Worm (Caenorhabditis elegans) whole organism, young adult: Measurements from ENCODE around the gene F44E5.2.

ENCODE experiments used
- B0035.1 ChIP-seq: sonication (generic microtip); optimal IDR thresholded peaks from 2 replicates; lab custom pipeline; 2016; ENCODE audit warnings: missing genetic modification characterization, mild to moderate bottlenecking, missing compliant biosample characterization, missing genotype, missing genetic modification reagents
- B0261.1 ChIP-seq: sonication (generic microtip); optimal IDR thresholded peaks from 2 replicates; lab custom pipeline; 2016; ENCODE audit warnings: mild to moderate bottlenecking, missing genetic modification characterization, moderate library complexity, missing compliant biosample characterization
- C06A6.2 ChIP-seq: fragments of 200-800 bp; sonication (Bioruptor generic); conservative IDR thresholded peaks from 2 replicates; pipeline ENCODE4 v1.3.6; 2022; ENCODE audit warnings: missing genetic modification characterization, missing compliant biosample characterization
- C17E4.6 ChIP-seq: fragments of 200-800 bp; sonication (Bioruptor generic); IDR thresholded peaks from 2 replicates; pipeline ENCODE4 v1.3.6; 2022; ENCODE audit warnings: missing genetic modification reagents, missing genetic modification characterization, missing compliant biosample characterization
- D2030.7 ChIP-seq: fragments of 200-800 bp; sonication (Bioruptor generic); IDR thresholded peaks from 2 replicates; pipeline ENCODE4 v1.3.6; 2022; ENCODE audit warnings: missing genetic modification reagents, missing genetic modification characterization, missing compliant biosample characterization
- F22D6.2 ChIP-seq: sonication (generic microtip); optimal IDR thresholded peaks from 2 replicates; lab custom pipeline; 2016; ENCODE audit warnings: mild to moderate bottlenecking, missing genetic modification characterization, missing compliant biosample characterization
- F57A8.1 ChIP-seq: fragments of 200-800 bp; sonication (Bioruptor generic); optimal IDR thresholded peaks from 2 replicates; lab custom pipeline; 2018; ENCODE audit warnings: mild to moderate bottlenecking, missing genetic modification characterization, moderate library complexity, missing compliant biosample characterization
- Y56A3A.18 ChIP-seq: fragments of 200-800 bp; sonication (Bioruptor generic); IDR thresholded peaks from 2 replicates; pipeline ENCODE4 v1.3.6; 2022; ENCODE audit warnings: missing genetic modification reagents, missing genetic modification characterization, missing compliant biosample characterization
- Y95B8A.8 ChIP-seq: fragments of 200-800 bp; sonication (Bioruptor generic); IDR thresholded peaks from 2 replicates; pipeline ENCODE4 v1.3.6; 2022; ENCODE audit warnings: missing genetic modification reagents, missing genetic modification characterization, missing compliant biosample characterization
- ZK185.1 ChIP-seq: sonication (generic microtip); optimal IDR thresholded peaks from 2 replicates; lab custom pipeline; 2016; ENCODE audit warnings: mild to moderate bottlenecking, missing genetic modification characterization, missing compliant biosample characterization; ENCODE audit not compliant: poor library complexity, severe bottlenecking
- aptf-3 ChIP-seq: fragments of 200-800 bp; sonication (Bioruptor generic); IDR thresholded peaks from 2 replicates; pipeline ENCODE4 v1.3.6; 2022; ENCODE audit warnings: missing genetic modification characterization, missing compliant biosample characterization
- attf-3 ChIP-seq: fragments of 200-800 bp; sonication (Bioruptor generic); conservative IDR thresholded peaks from 2 replicates; pipeline ENCODE4 v1.3.6; 2022; ENCODE audit warnings: missing genetic modification reagents, missing genetic modification characterization, missing compliant biosample characterization
- attf-5 ChIP-seq: fragments of 200-800 bp; sonication (Bioruptor generic); optimal IDR thresholded peaks from 2 replicates; lab custom pipeline; 2018; ENCODE audit warnings: mild to moderate bottlenecking, missing genetic modification characterization, missing compliant biosample characterization
- ceh-40 ChIP-seq: fragments of 200-800 bp; sonication (Bioruptor generic); IDR thresholded peaks from 2 replicates; pipeline ENCODE4 v1.3.6; 2022; ENCODE audit warnings: missing genetic modification characterization, missing compliant biosample characterization
- ceh-79 ChIP-seq: sonication (generic microtip); optimal IDR thresholded peaks from 2 replicates; lab custom pipeline; 2017; ENCODE audit warnings: mild to moderate bottlenecking, missing genetic modification characterization, missing compliant biosample characterization
- ceh-91 ChIP-seq: fragments of 200-800 bp; sonication (Bioruptor generic); IDR thresholded peaks from 2 replicates; pipeline ENCODE4 v1.3.6; 2022; ENCODE audit warnings: missing genetic modification reagents, missing genetic modification characterization, missing compliant biosample characterization
- die-1 ChIP-seq: sonication (generic microtip); optimal IDR thresholded peaks from 2 replicates; lab custom pipeline; 2016; ENCODE audit warnings: missing genotype, mild to moderate bottlenecking, missing genetic modification characterization, missing compliant biosample characterization
- dox-1 ChIP-seq: fragments of 200-800 bp; sonication (Bioruptor generic); IDR thresholded peaks from 2 replicates; pipeline ENCODE4 v1.3.6; 2022; ENCODE audit warnings: missing genetic modification reagents, missing genetic modification characterization, missing compliant biosample characterization
- dpff-1 ChIP-seq: sonication (generic microtip); optimal IDR thresholded peaks from 2 replicates; lab custom pipeline; 2017; ENCODE audit warnings: mild to moderate bottlenecking, missing genetic modification characterization, missing compliant biosample characterization
- ekl-4 ChIP-seq: fragments of 200-800 bp; sonication (Bioruptor generic); IDR thresholded peaks from 2 replicates; pipeline ENCODE4 v1.3.6; 2022; ENCODE audit warnings: missing genetic modification reagents, missing genetic modification characterization, missing compliant biosample characterization
- him-1 ChIP-seq: sonication (generic microtip); optimal IDR thresholded peaks from 2 replicates; lab custom pipeline; 2016; ENCODE audit warnings: missing genotype, missing genetic modification reagents, missing genetic modification characterization, missing compliant biosample characterization
- hsf-1 ChIP-seq: fragments of 200-800 bp; sonication (Bioruptor generic); IDR thresholded peaks from 2 replicates; pipeline ENCODE4 v1.3.6; 2022; ENCODE audit warnings: missing genetic modification reagents, missing genetic modification characterization, missing compliant biosample characterization
- lin-26 ChIP-seq: fragments of 200-800 bp; sonication (Bioruptor generic); IDR thresholded peaks from 2 replicates; pipeline ENCODE4 v1.3.6; 2022; ENCODE audit warnings: missing genetic modification reagents, missing genetic modification characterization, missing compliant biosample characterization
- lin-35 ChIP-seq, 3 experiments: fragments of 150-350 bp in 2 of 3; sonication (generic microtip) in 1 of 3; optimal IDR thresholded peaks; 2 replicates each; lab custom pipeline; 2014 to 2018; ENCODE audit warnings: missing biosample characterization in 3 of 3, missing genetic modification characterization in 3 of 3, missing genetic modification reagents in 3 of 3
- lsl-1 ChIP-seq: fragments of 200-800 bp; sonication (Bioruptor generic); optimal IDR thresholded peaks from 2 replicates; lab custom pipeline; 2018; ENCODE audit warnings: mild to moderate bottlenecking, missing genetic modification characterization, moderate library complexity, missing compliant biosample characterization
- lsy-27 ChIP-seq: sonication (generic microtip); optimal IDR thresholded peaks from 2 replicates; lab custom pipeline; 2017; ENCODE audit warnings: missing genetic modification characterization, mild to moderate bottlenecking, missing compliant biosample characterization, antibody characterized with exemption, missing genotype, borderline replicate concordance; ENCODE audit not compliant: insufficient read depth
- mcd-1 ChIP-seq: fragments of 200-800 bp; sonication (Bioruptor generic); IDR thresholded peaks from 2 replicates; pipeline ENCODE4 v1.3.6; 2022; ENCODE audit warnings: missing genetic modification reagents, missing genetic modification characterization, missing compliant biosample characterization
- mxl-1 ChIP-seq: sonication (generic microtip); optimal IDR thresholded peaks from 2 replicates; lab custom pipeline; 2016; ENCODE audit warnings: missing genetic modification characterization, missing compliant biosample characterization
- nfya-1 ChIP-seq: sonication (generic microtip); optimal IDR thresholded peaks from 2 replicates; lab custom pipeline; 2017; ENCODE audit warnings: antibody characterized with exemption, missing compliant biosample characterization, missing genetic modification characterization, borderline replicate concordance; ENCODE audit not compliant: insufficient read depth
- nfyb-1 ChIP-seq: fragments of 200-800 bp; sonication (Bioruptor generic); IDR thresholded peaks from 2 replicates; pipeline ENCODE4 v1.3.6; 2022; ENCODE audit warnings: missing genetic modification reagents, missing genetic modification characterization, missing compliant biosample characterization
- nhr-179 ChIP-seq: sonication (generic microtip); optimal IDR thresholded peaks from 2 replicates; lab custom pipeline; 2016; ENCODE audit warnings: mild to moderate bottlenecking, missing genetic modification characterization, missing compliant biosample characterization
- nhr-90 ChIP-seq: sonication (generic microtip); optimal IDR thresholded peaks from 2 replicates; lab custom pipeline; 2016; ENCODE audit warnings: missing genotype, mild to moderate bottlenecking, missing genetic modification characterization, missing compliant biosample characterization
- pha-4 ChIP-seq: fragments of 150-350 bp; sonication (generic microtip); optimal IDR thresholded peaks from 2 replicates; lab custom pipeline; 2014; ENCODE audit warnings: missing biosample characterization, missing genetic modification reagents, missing genetic modification characterization
- rcor-1 ChIP-seq: fragments of 200-800 bp; sonication (Bioruptor generic); IDR thresholded peaks from 2 replicates; pipeline ENCODE4 v1.3.6; 2022; ENCODE audit warnings: missing genetic modification reagents, missing genetic modification characterization, missing compliant biosample characterization
- rec-8 ChIP-seq, 2 experiments: sonication (generic microtip); optimal IDR thresholded peaks; 2 replicates each; lab custom pipeline; 2016; ENCODE audit warnings: mild to moderate bottlenecking in 2 of 2, missing genetic modification characterization in 2 of 2, missing genetic modification reagents in 2 of 2, missing genotype in 2 of 2, missing biosample characterization in 1 of 2, missing compliant biosample characterization in 1 of 2, moderate library complexity in 1 of 2
- repo-1 ChIP-seq: sonication (generic microtip); optimal IDR thresholded peaks from 2 replicates; lab custom pipeline; 2017; ENCODE audit warnings: mild to moderate bottlenecking, missing genetic modification characterization, missing compliant biosample characterization
- sdz-38 ChIP-seq: sonication (generic microtip); optimal IDR thresholded peaks from 2 replicates; lab custom pipeline; 2016; ENCODE audit warnings: missing genotype, missing genetic modification characterization, missing compliant biosample characterization
- unc-130 ChIP-seq: sonication (generic microtip); optimal IDR thresholded peaks from 2 replicates; lab custom pipeline; 2016; ENCODE audit warnings: missing genetic modification reagents, missing genetic modification characterization, missing compliant biosample characterization
- zfh-2 ChIP-seq: fragments of 200-800 bp; sonication (Bioruptor generic); conservative IDR thresholded peaks from 2 replicates; pipeline ENCODE4 v1.3.6; 2022; ENCODE audit warnings: missing genetic modification reagents, missing genetic modification characterization, missing compliant biosample characterization
- ztf-26 ChIP-seq: sonication (generic microtip); optimal IDR thresholded peaks from 2 replicates; lab custom pipeline; 2017; ENCODE audit warnings: missing genetic modification characterization, missing compliant biosample characterization
- ztf-28 ChIP-seq: fragments of 200-800 bp; sonication (Bioruptor generic); IDR thresholded peaks from 2 replicates; pipeline ENCODE4 v1.3.6; 2022; ENCODE audit warnings: missing genetic modification reagents, missing genetic modification characterization, missing compliant biosample characterization
- ztf-3 ChIP-seq: fragments of 200-800 bp; sonication (Bioruptor generic); optimal IDR thresholded peaks from 2 replicates; lab custom pipeline; 2018; ENCODE audit warnings: mild to moderate bottlenecking, missing genetic modification characterization, missing compliant biosample characterization

Gene F44E5.2

DNA sequence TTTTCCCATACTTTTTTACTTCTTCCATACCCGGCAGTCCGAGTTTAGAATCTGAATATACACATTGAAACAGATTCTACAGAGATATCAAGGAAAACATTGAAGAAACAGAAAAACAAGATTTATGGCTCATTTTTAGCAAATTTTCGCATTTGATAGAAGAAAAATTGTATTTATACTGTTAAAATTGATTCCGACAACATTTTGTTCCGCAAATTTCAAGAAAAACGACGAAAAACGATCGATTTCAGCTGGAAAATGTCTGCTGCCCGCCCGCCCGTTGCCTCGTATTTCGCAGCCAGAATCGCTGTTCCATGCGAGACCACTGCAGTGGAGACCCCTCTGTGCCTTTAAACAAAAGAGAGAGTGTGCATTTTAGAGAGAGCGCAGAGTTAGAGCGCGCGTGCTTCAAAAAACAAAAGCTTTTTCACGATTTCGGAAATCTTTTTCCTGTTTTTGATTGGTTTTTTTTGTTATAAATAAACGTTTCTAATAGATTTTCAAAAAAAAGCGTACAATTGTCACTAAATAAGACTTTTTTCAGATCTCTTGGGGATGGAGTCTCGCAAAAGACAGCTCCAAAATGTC is 11.4 kb downstream of the F44E5.2 start, which contains the start of the genes patr-1 and dna-2 (continued):
- TF ChIP-seq C17E4.6 (GFP tag; lab: Robert Waterston, UW) (no peak), ZK185.1 (no peak), him-1 (tag; lab: Kevin White, UChicago) (no peak), ekl-4 (GFP tag; lab: Robert Waterston, UW) (0 out of 2 replicates have a peak, but pooled peaks have one; percentile 8), attf-3 (GFP tag; lab: Robert Waterston, UW) (no peak), ceh-79 (tag; lab: Kevin White, UChicago) (no peak), Y95B8A.8 (GFP tag; lab: Robert Waterston, UW) (no peak), ztf-28 (no peak), F22D6.2 (tag; lab: Kevin White, UChicago) (no peak), aptf-3 (no peak), mxl-1 (tag; lab: Kevin White, UChicago) (no peak), F57A8.1 (no peak), B0261.1 (tag; lab: Kevin White, UChicago) (no peak), nhr-90 (tag; lab: Kevin White, UChicago) (no peak), nfya-1 (no peak), lsl-1 (GFP tag; lab: Kevin White, UChicago) (peak; percentile 65), repo-1 (tag; lab: Kevin White, UChicago) (no peak), attf-5 (GFP tag; lab: Kevin White, UChicago) (peak; percentile 70), C06A6.2 (GFP tag; lab: Robert Waterston, UW) (no peak), ceh-40 (no peak), rec-8 (tag; optimal IDR thresholded peaks at IDR 0.05; lab: Kevin White, UChicago) (no peak), mcd-1 (GFP tag; lab: Robert Waterston, UW) (peak; percentile 61), ceh-91 (GFP tag; lab: Robert Waterston, UW) (peak; percentile 69), Y56A3A.18 (GFP tag; lab: Robert Waterston, UW) (no peak), dpff-1 (tag; lab: Kevin White, UChicago) (no peak), sdz-38 (tag; lab: Kevin White, UChicago) (no peak), D2030.7 (GFP tag; lab: Robert Waterston, UW) (peak; percentile 43), B0035.1 (tag; lab: Kevin White, UChicago) (no peak), dox-1 (GFP tag; lab: Robert Waterston, UW) (peak; percentile 80), pha-4 (tag; lab: Kevin White, UChicago) (no peak), lsy-27 (tag; lab: Kevin White, UChicago) (no peak), lin-35 (GFP tag; optimal IDR thresholded peaks at IDR 0.05; lab: Kevin White, UChicago) (peak in 1 of 3 experiments; percentile 50), hsf-1 (GFP tag; lab: Robert Waterston, UW) (no peak), die-1 (tag; lab: Kevin White, UChicago) (no peak), rcor-1 (GFP tag; lab: Robert Waterston, UW) (no peak), nhr-179 (tag; lab: Kevin White, UChicago) (no peak), nfyb-1 (no peak), unc-130 (GFP tag; lab: Kevin White, UChicago) (no peak), zfh-2 (GFP tag; lab: Robert Waterston, UW) (peak; percentile 59; the same call in 1 of the 2 replicates), ztf-26 (tag; lab: Kevin White, UChicago) (no peak), ztf-3 (GFP tag; lab: Kevin White, UChicago) (no peak), lin-26 (GFP tag; lab: Robert Waterston, UW) (no peak)
